Worm (Caenorhabditis elegans) whole organism, early embryonic: ENCODE data around the gene C35C5.10.

ENCODE experiments used
- B0310.2 ChIP-seq: sonication (generic microtip); optimal IDR thresholded peaks from 2 replicates; lab custom pipeline; 2016; ENCODE audit warnings: mild to moderate bottlenecking, missing genetic modification characterization, missing compliant biosample characterization
- F13C5.2 ChIP-seq: sonication (generic microtip); optimal IDR thresholded peaks from 2 replicates; lab custom pipeline; 2017; ENCODE audit warnings: mild to moderate bottlenecking, missing genetic modification characterization, inconsistent platforms, missing compliant biosample characterization
- aly-1 ChIP-seq: sonication (generic microtip); optimal IDR thresholded peaks from 2 replicates; lab custom pipeline; 2016; ENCODE audit warnings: missing genetic modification characterization, missing compliant biosample characterization
- ama-1 ChIP-seq: fragments of 150-350 bp; optimal IDR thresholded peaks from 2 replicates; lab custom pipeline; 2014
- ceh-13 ChIP-seq: fragments of 200-800 bp; sonication (Bioruptor generic); optimal IDR thresholded peaks from 2 replicates; lab custom pipeline; 2018; ENCODE audit warnings: mild to moderate bottlenecking, missing genetic modification characterization, missing compliant biosample characterization
- ceh-36 ChIP-seq: sonication (generic microtip); optimal IDR thresholded peaks from 2 replicates; lab custom pipeline; 2016; ENCODE audit warnings: missing genetic modification characterization, inconsistent platforms, missing compliant biosample characterization
- ets-7 ChIP-seq: sonication (generic microtip); optimal IDR thresholded peaks from 2 replicates; lab custom pipeline; 2016; ENCODE audit warnings: missing genotype, missing genetic modification characterization, missing compliant biosample characterization
- flt-1 ChIP-seq: fragments of 200-800 bp; sonication (Bioruptor generic); IDR thresholded peaks from 2 replicates; pipeline ENCODE4 v1.3.6; 2022; ENCODE audit warnings: missing genetic modification characterization, missing compliant biosample characterization
- hmbx-1 ChIP-seq: sonication (generic microtip); optimal IDR thresholded peaks from 2 replicates; lab custom pipeline; 2016; ENCODE audit warnings: mild to moderate bottlenecking, missing genetic modification characterization, missing compliant biosample characterization
- hmg-4 ChIP-seq: fragments of 200-800 bp; sonication (Bioruptor generic); optimal IDR thresholded peaks from 2 replicates; lab custom pipeline; 2018; ENCODE audit warnings: mild to moderate bottlenecking, missing genetic modification characterization, missing compliant biosample characterization
- hnd-1 ChIP-seq: sonication (generic microtip); optimal IDR thresholded peaks from 2 replicates; lab custom pipeline; 2016; ENCODE audit warnings: missing genetic modification characterization, missing compliant biosample characterization
- pes-1 ChIP-seq: fragments of 200-800 bp; sonication (Bioruptor generic); IDR thresholded peaks from 2 replicates; pipeline ENCODE4 v1.3.6; 2022; ENCODE audit warnings: missing genetic modification reagents, missing genetic modification characterization, missing compliant biosample characterization
- scrt-1 ChIP-seq: fragments of 200-800 bp; sonication (Bioruptor generic); IDR thresholded peaks from 2 replicates; pipeline ENCODE4 v1.3.6; 2022; ENCODE audit warnings: missing genetic modification characterization, missing compliant biosample characterization
- sea-1 ChIP-seq: fragments of 200-800 bp; sonication (Bioruptor generic); conservative IDR thresholded peaks from 2 replicates; pipeline ENCODE4 v1.3.6; 2022; ENCODE audit warnings: missing genetic modification characterization, missing compliant biosample characterization
- tbx-11 ChIP-seq: fragments of 200-800 bp; sonication (Bioruptor generic); IDR thresholded peaks from 2 replicates; pipeline ENCODE4 v1.3.6; 2022; ENCODE audit warnings: missing genetic modification characterization, missing compliant biosample characterization
- tbx-37 ChIP-seq: fragments of 200-800 bp; sonication (Bioruptor generic); conservative IDR thresholded peaks from 2 replicates; pipeline ENCODE4 v1.3.6; 2022; ENCODE audit warnings: missing genetic modification reagents, missing genetic modification characterization, missing compliant biosample characterization
- tra-4 ChIP-seq: sonication (generic microtip); optimal IDR thresholded peaks from 2 replicates; lab custom pipeline; 2017; ENCODE audit warnings: missing genetic modification characterization, missing compliant biosample characterization

Gene C35C5.10

ce11 chrX:11556194-11556739 lies at the start of gene C35C5.10:
Gene C35C5.10, plus strand, starts transcription at chrX:11556244.
- TF ChIP-seq hmbx-1 (tag; lab: Kevin White, UChicago) (no peak), ceh-36 (tag; lab: Kevin White, UChicago) (no peak), scrt-1 (GFP tag; lab: Robert Waterston, UW) (no peak), F13C5.2 (tag; lab: Kevin White, UChicago) (no peak), B0310.2 (no peak), tbx-11 (GFP tag; lab: Robert Waterston, UW) (no peak), flt-1 (GFP tag; lab: Robert Waterston, UW) (no peak), tra-4 (tag; lab: Kevin White, UChicago) (no peak), pes-1 (GFP tag; lab: Robert Waterston, UW) (no peak), hmg-4 (GFP tag; lab: Kevin White, UChicago) (no peak), ets-7 (tag; lab: Kevin White, UChicago) (no peak), sea-1 (no peak), ceh-13 (GFP tag; lab: Kevin White, UChicago) (no peak), hnd-1 (tag; lab: Kevin White, UChicago) (no peak), aly-1 (tag; lab: Kevin White, UChicago) (no peak), tbx-37 (GFP tag; lab: Robert Waterston, UW) (no peak), ama-1 (no peak)

ce11 chrX:11507836-11508235 lies 48.2 kb upstream of the C35C5.10 start:
- TF ChIP-seq F13C5.2 (tag; lab: Kevin White, UChicago) (no peak), hnd-1 (tag; lab: Kevin White, UChicago) (no peak), tbx-37 (GFP tag; lab: Robert Waterston, UW) (no peak), tra-4 (tag; lab: Kevin White, UChicago) (no peak), aly-1 (tag; lab: Kevin White, UChicago) (no peak), scrt-1 (GFP tag; lab: Robert Waterston, UW) (no peak), ets-7 (tag; lab: Kevin White, UChicago) (no peak), ama-1 (no peak), hmg-4 (GFP tag; lab: Kevin White, UChicago) (no peak), tbx-11 (GFP tag; lab: Robert Waterston, UW) (no peak)

ce11 chrX:11509547-11509946 lies 46.5 kb upstream of the C35C5.10 start:
- TF ChIP-seq F13C5.2 (tag; lab: Kevin White, UChicago) (no peak), ama-1 (no peak), hmg-4 (GFP tag; lab: Kevin White, UChicago) (no peak), sea-1 (no peak), flt-1 (GFP tag; lab: Robert Waterston, UW) (no peak), pes-1 (GFP tag; lab: Robert Waterston, UW) (no peak), scrt-1 (GFP tag; lab: Robert Waterston, UW) (no peak), B0310.2 (no peak), ceh-36 (tag; lab: Kevin White, UChicago) (no peak), tra-4 (tag; lab: Kevin White, UChicago) (no peak), hnd-1 (tag; lab: Kevin White, UChicago) (no peak)

- TF ChIP-seq tra-4 (tag; lab: Kevin White, UChicago), result no peak
- TF ChIP-seq hmg-4 (GFP tag; lab: Kevin White, UChicago), result no peak
- no peak for TF ChIP-seq hnd-1 (tag; lab: Kevin White, UChicago)
- no peak for TF ChIP-seq flt-1 (GFP tag; lab: Robert Waterston, UW)
- no peak for TF ChIP-seq ets-7 (tag; lab: Kevin White, UChicago)
- no peak for TF ChIP-seq sea-1
- TF ChIP-seq B0310.2, result no peak
- TF ChIP-seq F13C5.2 (tag; lab: Kevin White, UChicago), result no peak
- TF ChIP-seq tbx-11 (GFP tag; lab: Robert Waterston, UW), result no peak
- TF ChIP-seq tbx-37 (GFP tag; lab: Robert Waterston, UW), result no peak
- no peak for TF ChIP-seq ceh-13 (GFP tag; lab: Kevin White, UChicago)
- TF ChIP-seq aly-1 (tag; lab: Kevin White, UChicago), result no peak
- TF ChIP-seq pes-1 (GFP tag; lab: Robert Waterston, UW), result no peak
- no peak for TF ChIP-seq scrt-1 (GFP tag; lab: Robert Waterston, UW)
- TF ChIP-seq hmbx-1 (tag; lab: Kevin White, UChicago), result no peak
Measured at ce11 chrX:11511231-11511630, 44.8 kb upstream of the C35C5.10 start, which contains the start of gene ccdc-149. Gene ccdc-149, minus strand, starts transcription at chrX:11511451.

- TF ChIP-seq tbx-11 (GFP tag; lab: Robert Waterston, UW) (no peak), tra-4 (tag; lab: Kevin White, UChicago) (no peak), flt-1 (GFP tag; lab: Robert Waterston, UW) (no peak), scrt-1 (GFP tag; lab: Robert Waterston, UW) (no peak), ets-7 (tag; lab: Kevin White, UChicago) (no peak), tbx-37 (GFP tag; lab: Robert Waterston, UW) (no peak), B0310.2 (no peak), hnd-1 (tag; lab: Kevin White, UChicago) (no peak), sea-1 (no peak), pes-1 (GFP tag; lab: Robert Waterston, UW) (no peak), hmbx-1 (tag; lab: Kevin White, UChicago) (no peak), ceh-36 (tag; lab: Kevin White, UChicago) (no peak), F13C5.2 (tag; lab: Kevin White, UChicago) (no peak), aly-1 (tag; lab: Kevin White, UChicago) (no peak), ceh-13 (GFP tag; lab: Kevin White, UChicago) (no peak), ama-1 (no peak), hmg-4 (GFP tag; lab: Kevin White, UChicago) (no peak)
Measured at ce11 chrX:11515381-11515780, 40.7 kb upstream of the C35C5.10 start.

- TF ChIP-seq pes-1 (GFP tag; lab: Robert Waterston, UW), result no peak
- TF ChIP-seq B0310.2, result no peak
- TF ChIP-seq tra-4 (tag; lab: Kevin White, UChicago), result no peak
- no peak for TF ChIP-seq hmbx-1 (tag; lab: Kevin White, UChicago)
- TF ChIP-seq ceh-13 (GFP tag; lab: Kevin White, UChicago), result no peak
- TF ChIP-seq hnd-1 (tag; lab: Kevin White, UChicago), result no peak
- no peak for TF ChIP-seq F13C5.2 (tag; lab: Kevin White, UChicago)
- TF ChIP-seq scrt-1 (GFP tag; lab: Robert Waterston, UW), result no peak
- TF ChIP-seq tbx-37 (GFP tag; lab: Robert Waterston, UW), result no peak
- TF ChIP-seq hmg-4 (GFP tag; lab: Kevin White, UChicago), result no peak
- TF ChIP-seq ets-7 (tag; lab: Kevin White, UChicago), result no peak
Measured at ce11 chrX:11517433-11517832, 38.6 kb upstream of the C35C5.10 start.
